Fruit fly (Drosophila melanogaster) whole organism, embryonic: Measurements from ENCODE around the gene CG31287.
A peak's percentile ranks its signal among the peaks of the same experiment; 100 is the strongest.

Experiments
- Atf3 ChIP-seq: fragments of 200-800 bp; sonication (Bioruptor generic); optimal IDR thresholded peaks from 3 replicates; lab custom pipeline; 2016; ENCODE audit warnings: missing biosample characterization, missing genetic modification characterization
- C15 ChIP-seq: fragments of 200-800 bp; sonication (Bioruptor generic); IDR thresholded peaks from 3 replicates; pipeline ENCODE4 v1.3.6; 2022; ENCODE audit warnings: missing biosample characterization, missing genetic modification characterization
- CG12104 ChIP-seq: fragments of 200-800 bp; sonication (Bioruptor generic); optimal IDR thresholded peaks from 3 replicates; lab custom pipeline; 2016; ENCODE audit warnings: missing biosample characterization, missing genetic modification characterization
- CG12659 ChIP-seq: fragments of 200-800 bp; sonication (Bioruptor generic); optimal IDR thresholded peaks from 3 replicates; lab custom pipeline; 2017; ENCODE audit warnings: mild to moderate bottlenecking, missing biosample characterization, missing genetic modification reagents, missing genetic modification characterization
- CG13624 ChIP-seq: fragments of 200-800 bp; sonication (Bioruptor generic); optimal IDR thresholded peaks from 2 replicates; lab custom pipeline; 2016; ENCODE audit warnings: missing biosample characterization, missing genetic modification characterization
- CG13894 ChIP-seq: fragments of 200-800 bp; sonication (Bioruptor generic); optimal IDR thresholded peaks from 3 replicates; lab custom pipeline; 2018; ENCODE audit warnings: missing biosample characterization, mild to moderate bottlenecking, missing genetic modification characterization, moderate library complexity
- CG15269 ChIP-seq: fragments of 200-800 bp; sonication (Bioruptor generic); optimal IDR thresholded peaks from 2 replicates; lab custom pipeline; 2018; ENCODE audit warnings: missing biosample characterization, mild to moderate bottlenecking, missing genetic modification characterization, moderate library complexity
- CG17361 ChIP-seq: fragments of 200-800 bp; sonication (Bioruptor generic); IDR thresholded peaks from 3 replicates; pipeline ENCODE4 v1.3.6; 2022; ENCODE audit warnings: missing biosample characterization, missing genetic modification characterization
- CG17568 ChIP-seq: fragments of 200-800 bp; sonication (Bioruptor generic); optimal IDR thresholded peaks from 2 replicates; lab custom pipeline; 2018; ENCODE audit warnings: missing biosample characterization, mild to moderate bottlenecking, missing genetic modification characterization, moderate library complexity
- CG18619 ChIP-seq: fragments of 200-800 bp; sonication (Bioruptor generic); optimal IDR thresholded peaks from 3 replicates; lab custom pipeline; 2017; ENCODE audit warnings: missing biosample characterization, mild to moderate bottlenecking, missing genetic modification characterization
- CG33213 ChIP-seq: fragments of 200-800 bp; sonication (Bioruptor generic); optimal IDR thresholded peaks from 3 replicates; lab custom pipeline; 2016; ENCODE audit warnings: missing biosample characterization, missing genetic modification characterization
- CG4282 ChIP-seq: fragments of 200-800 bp; sonication (Bioruptor generic); optimal IDR thresholded peaks from 2 replicates; lab custom pipeline; 2016; ENCODE audit warnings: missing biosample characterization, missing genetic modification characterization
- CG43689 ChIP-seq: fragments of 200-800 bp; sonication (Bioruptor generic); IDR thresholded peaks from 2 replicates; pipeline ENCODE4 v1.3.6; 2022; ENCODE audit warnings: missing biosample characterization, missing genetic modification characterization
- CG4820 ChIP-seq: fragments of 200-800 bp; sonication (Bioruptor generic); optimal IDR thresholded peaks from 3 replicates; lab custom pipeline; 2016; ENCODE audit warnings: missing biosample characterization, missing genetic modification characterization
- CG7372 ChIP-seq: fragments of 200-800 bp; sonication (Bioruptor generic); IDR thresholded peaks from 2 replicates; pipeline ENCODE4 v1.3.6; 2022; ENCODE audit warnings: missing biosample characterization, missing genetic modification characterization
- CG8281 ChIP-seq: fragments of 200-800 bp; sonication (Bioruptor generic); optimal IDR thresholded peaks from 2 replicates; lab custom pipeline; 2018; ENCODE audit warnings: missing biosample characterization, mild to moderate bottlenecking, missing genetic modification characterization, moderate library complexity
- CG8290 ChIP-seq, 3 experiments: fragments of 200-800 bp; sonication (Bioruptor generic); optimal IDR thresholded peaks; 2 replicates each; lab custom pipeline; 2016 to 2019; ENCODE audit warnings: missing biosample characterization in 3 of 3, missing genetic modification characterization in 3 of 3, mild to moderate bottlenecking in 2 of 3, moderate library complexity in 1 of 3
- CG8388 ChIP-seq: fragments of 200-800 bp; sonication (Bioruptor generic); optimal IDR thresholded peaks from 2 replicates; lab custom pipeline; 2019; ENCODE audit warnings: missing biosample characterization, mild to moderate bottlenecking, missing genetic modification characterization, moderate library complexity
- Chrac-16 ChIP-seq: fragments of 200-800 bp; sonication (Bioruptor generic); optimal IDR thresholded peaks from 3 replicates; lab custom pipeline; 2016; ENCODE audit warnings: missing biosample characterization, missing genetic modification characterization
- D ChIP-seq, 2 experiments: fragments of 200-800 bp in 1 of 2; fragments of >200 bp in 1 of 2; sonication (Bioruptor generic) in 1 of 2; optimal IDR thresholded peaks; 2 replicates in 1 of 2; 3 replicates in 1 of 2; lab custom pipeline; 2017; ENCODE audit warnings: mild to moderate bottlenecking in 1 of 2, missing biosample characterization in 1 of 2, missing genetic modification characterization in 1 of 2, missing genetic modification reagents in 1 of 2
- GATAe ChIP-seq: fragments of 200-800 bp; sonication (Bioruptor generic); conservative IDR thresholded peaks from 2 replicates; pipeline ENCODE4 v1.3.6; 2022; ENCODE audit warnings: missing biosample characterization, missing genetic modification characterization
- H15 ChIP-seq: fragments of 200-800 bp; sonication (Bioruptor generic); IDR thresholded peaks from 3 replicates; pipeline ENCODE4 v1.3.6; 2022; ENCODE audit warnings: missing biosample characterization, missing genetic modification characterization
- HHEX ChIP-seq: fragments of 200-800 bp; sonication (Bioruptor generic); optimal IDR thresholded peaks from 3 replicates; lab custom pipeline; 2017; ENCODE audit warnings: missing biosample characterization, mild to moderate bottlenecking, missing genetic modification characterization, missing genetic modification reagents
- HLH54F ChIP-seq: fragments of 200-800 bp; sonication (Bioruptor generic); optimal IDR thresholded peaks from 3 replicates; lab custom pipeline; 2016; ENCODE audit warnings: missing biosample characterization, missing genetic modification characterization
- HmgD ChIP-seq: fragments of 200-800 bp; sonication (Bioruptor generic); optimal IDR thresholded peaks from 3 replicates; lab custom pipeline; 2016; ENCODE audit warnings: missing biosample characterization, missing genetic modification characterization
- Hsf ChIP-seq: fragments of 200-800 bp; sonication (Bioruptor generic); optimal IDR thresholded peaks from 3 replicates; lab custom pipeline; 2016; ENCODE audit warnings: missing biosample characterization, missing genetic modification characterization
- Jarid2 ChIP-seq: fragments of 200-800 bp; sonication (Bioruptor generic); optimal IDR thresholded peaks from 3 replicates; lab custom pipeline; 2017; ENCODE audit warnings: mild to moderate bottlenecking, missing biosample characterization, missing genetic modification reagents, missing genetic modification characterization
- MESR4 ChIP-seq: fragments of 200-800 bp; sonication (Bioruptor generic); optimal IDR thresholded peaks from 2 replicates; lab custom pipeline; 2018; ENCODE audit warnings: missing biosample characterization, mild to moderate bottlenecking, missing genetic modification characterization, moderate library complexity
- Neu2 ChIP-seq: fragments of 200-800 bp; sonication (Bioruptor generic); optimal IDR thresholded peaks from 3 replicates; lab custom pipeline; 2016; ENCODE audit warnings: missing biosample characterization, missing genetic modification characterization, borderline replicate concordance
- Nf-YC ChIP-seq: fragments of 200-800 bp; optimal IDR thresholded peaks from 3 replicates; lab custom pipeline; 2019; ENCODE audit warnings: missing biosample characterization, mild to moderate bottlenecking, missing genetic modification characterization, moderate library complexity
- PHDP ChIP-seq: fragments of 200-800 bp; sonication (Bioruptor generic); optimal IDR thresholded peaks from 3 replicates; lab custom pipeline; 2018; ENCODE audit warnings: missing biosample characterization, mild to moderate bottlenecking, missing genetic modification characterization, moderate library complexity
- Ptx1 ChIP-seq: fragments of 200-800 bp; sonication (Bioruptor generic); IDR thresholded peaks from 2 replicates; pipeline ENCODE4 v1.3.6; 2022; ENCODE audit warnings: missing biosample characterization, missing genetic modification characterization
- Side ChIP-seq: fragments of 200-800 bp; sonication (Bioruptor generic); optimal IDR thresholded peaks from 2 replicates; lab custom pipeline; 2016; ENCODE audit warnings: missing biosample characterization, missing genetic modification characterization
- YL-1 ChIP-seq: fragments of 200-800 bp; sonication (Bioruptor generic); optimal IDR thresholded peaks from 3 replicates; lab custom pipeline; 2017; ENCODE audit warnings: missing biosample characterization, mild to moderate bottlenecking, missing genetic modification characterization
- da ChIP-seq: fragments of 200-800 bp; sonication (Bioruptor generic); optimal IDR thresholded peaks from 2 replicates; lab custom pipeline; 2016; ENCODE audit warnings: missing biosample characterization, missing genetic modification characterization
- dan ChIP-seq: fragments of 200-800 bp; sonication (Bioruptor generic); IDR thresholded peaks from 2 replicates; pipeline ENCODE4 v1.3.6; 2022; ENCODE audit warnings: missing biosample characterization, missing genetic modification characterization
- ems ChIP-seq: fragments of 200-800 bp; sonication (Bioruptor generic); optimal IDR thresholded peaks from 3 replicates; lab custom pipeline; 2016; ENCODE audit warnings: missing biosample characterization, missing genetic modification characterization
- grn ChIP-seq: fragments of 200-800 bp; sonication (Bioruptor generic); optimal IDR thresholded peaks from 3 replicates; lab custom pipeline; 2017; ENCODE audit warnings: missing biosample characterization, missing genetic modification characterization
- her ChIP-seq: fragments of 200-800 bp; sonication (Bioruptor generic); optimal IDR thresholded peaks from 2 replicates; lab custom pipeline; 2016; ENCODE audit warnings: missing biosample characterization, missing genetic modification characterization
- hkb ChIP-seq, 2 experiments: fragments of 200-800 bp in 1 of 2; fragments of >200 bp in 1 of 2; sonication (Bioruptor generic) in 1 of 2; IDR thresholded peaks in 1 of 2; optimal IDR thresholded peaks in 1 of 2; 2 replicates each; pipeline versions ENCODE4 v1.3.6 to Lab custom; 2017 to 2022; ENCODE audit warnings: missing biosample characterization in 1 of 2, missing genetic modification characterization in 1 of 2
- hth ChIP-seq: fragments of >200 bp; optimal IDR thresholded peaks from 2 replicates; lab custom pipeline; 2017; ENCODE audit warnings: inconsistent platforms
- inv ChIP-seq: fragments of 200-800 bp; sonication (Bioruptor generic); IDR thresholded peaks from 2 replicates; pipeline ENCODE4 v1.3.6; 2022; ENCODE audit warnings: missing biosample characterization, missing genetic modification characterization; ENCODE audit not compliant: partially characterized antibody
- onecut ChIP-seq: fragments of 200-800 bp; sonication (Bioruptor generic); IDR thresholded peaks from 2 replicates; pipeline ENCODE4 v1.3.6; 2022; ENCODE audit warnings: missing biosample characterization, missing genetic modification characterization
- peb ChIP-seq: fragments of 200-800 bp; sonication (Bioruptor generic); IDR thresholded peaks from 2 replicates; pipeline ENCODE4 v1.3.6; 2022; ENCODE audit warnings: missing biosample characterization, missing genetic modification characterization
- pfk ChIP-seq: fragments of 200-800 bp; sonication (Bioruptor generic); optimal IDR thresholded peaks from 2 replicates; lab custom pipeline; 2018; ENCODE audit warnings: missing biosample characterization, mild to moderate bottlenecking, missing genetic modification characterization, moderate library complexity
- pzg ChIP-seq: fragments of 200-800 bp; sonication (Bioruptor generic); optimal IDR thresholded peaks from 3 replicates; lab custom pipeline; 2018; ENCODE audit warnings: missing biosample characterization, mild to moderate bottlenecking, missing genetic modification characterization, moderate library complexity
- wor ChIP-seq: fragments of 200-800 bp; sonication (Bioruptor generic); IDR thresholded peaks from 2 replicates; pipeline ENCODE4 v1.3.6; 2022; ENCODE audit warnings: missing biosample characterization, missing genetic modification characterization

CG31287 gene

DNA sequence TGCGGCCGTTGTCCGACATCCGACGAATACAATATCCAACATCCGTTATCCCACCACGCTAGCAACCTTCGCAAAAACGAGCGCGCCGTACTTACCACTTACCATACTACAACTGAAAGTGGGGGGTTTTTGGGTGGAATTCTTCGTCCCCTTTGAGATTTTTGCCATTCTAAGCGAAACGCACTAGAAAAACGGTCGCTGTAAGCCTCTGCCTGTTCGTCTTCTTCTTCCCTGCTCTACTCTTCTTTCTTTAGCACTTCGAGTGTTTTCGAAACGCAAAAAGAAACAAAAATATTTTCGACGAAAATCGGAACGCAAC is 46.3 kb downstream of the CG31287 start (continued):
- TF ChIP-seq CG15269 (tag; lab: Kevin White, UChicago) = no peak
- TF ChIP-seq grn (GFP tag; lab: Kevin White, UChicago) = no peak
- TF ChIP-seq PHDP (tag; lab: Kevin White, UChicago) = no peak
- no peak for TF ChIP-seq HHEX (GFP tag; lab: Kevin White, UChicago)
- peak; percentile 37 for TF ChIP-seq CG18619
- TF ChIP-seq dan (GFP tag; lab: Robert Waterston, UW) = no peak
- TF ChIP-seq Jarid2 (GFP tag; lab: Kevin White, UChicago) = peak; percentile 16
- TF ChIP-seq GATAe (GFP tag; lab: Robert Waterston, UW) = no peak
- TF ChIP-seq wor (GFP tag; lab: Robert Waterston, UW) = no peak
- TF ChIP-seq CG33213 (GFP tag; lab: Kevin White, UChicago) = no peak
- TF ChIP-seq CG8281 (tag; lab: Kevin White, UChicago) = no peak
- no peak for TF ChIP-seq inv (GFP tag; lab: Robert Waterston, UW)
- no peak for TF ChIP-seq hkb (optimal IDR thresholded peaks at IDR 0.05; lab: Kevin White, UChicago)
- TF ChIP-seq hkb (GFP tag; IDR thresholded peaks at IDR 0.05; lab: Robert Waterston, UW) = no peak
- TF ChIP-seq CG17568 = no peak
- peak; percentile 39 for TF ChIP-seq CG13894 (tag; lab: Kevin White, UChicago)
- TF ChIP-seq Neu2 (GFP tag; lab: Kevin White, UChicago) = no peak
- TF ChIP-seq CG8290 (GFP tag; optimal IDR thresholded peaks at IDR 0.05; lab: Kevin White, UChicago) = no peak
- TF ChIP-seq CG8290 (tag; optimal IDR thresholded peaks at IDR 0.05; lab: Kevin White, UChicago) = peak in 1 of 2 experiments; percentile 73
- no peak for TF ChIP-seq Ptx1
- TF ChIP-seq HLH54F (GFP tag; lab: Kevin White, UChicago) = peak; percentile 10

DNA sequence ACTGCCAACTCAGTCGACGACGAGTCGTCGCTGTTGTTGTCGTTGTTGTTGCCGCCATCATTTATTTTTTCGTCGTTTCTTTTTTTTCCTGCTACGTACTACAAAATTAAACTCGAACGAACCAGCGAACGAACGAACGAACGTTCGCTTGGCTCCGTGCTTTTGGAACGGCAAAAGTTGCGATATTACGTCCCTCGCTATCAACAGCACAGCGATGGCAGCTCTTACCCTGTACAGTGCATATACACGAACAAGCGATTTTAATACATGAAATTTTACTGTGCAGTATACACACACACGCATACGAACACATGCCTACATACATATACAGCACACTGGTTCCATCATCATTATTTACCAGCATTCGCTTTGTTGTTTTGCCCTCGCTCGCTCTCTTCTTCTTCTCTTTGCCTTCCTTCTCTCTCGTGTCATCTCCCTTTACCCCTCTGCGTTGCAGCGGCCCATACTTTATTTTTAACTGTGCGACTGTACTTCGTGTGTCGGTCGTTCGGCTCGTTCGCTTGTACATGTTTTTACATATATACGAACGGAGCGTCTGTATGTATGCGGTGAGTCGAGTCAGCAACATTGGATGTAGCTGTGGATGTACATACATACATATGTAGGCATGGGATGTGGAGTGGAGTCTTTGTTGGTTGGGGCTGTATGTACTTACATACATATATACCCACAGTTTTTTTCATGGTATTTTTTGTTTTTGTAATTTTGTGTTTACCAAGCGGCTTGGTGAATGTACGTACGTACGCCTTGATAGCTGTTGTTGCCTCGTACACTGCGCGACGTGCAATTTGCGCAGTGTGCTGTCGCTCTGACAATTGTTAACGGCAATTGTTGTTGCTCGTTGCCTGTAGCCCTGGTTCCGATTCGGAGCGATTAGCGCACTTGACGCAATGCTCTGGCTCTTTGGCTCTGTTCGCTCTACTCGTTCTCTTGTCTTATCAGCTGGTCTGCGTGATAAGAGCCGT is 47.0 kb downstream of the CG31287 start:
- no peak for TF ChIP-seq da (GFP tag; lab: Kevin White, UChicago)
- peak; percentile 12 for TF ChIP-seq Side (GFP tag; lab: Kevin White, UChicago)
- TF ChIP-seq Chrac-16 (GFP tag; lab: Kevin White, UChicago) = peak; percentile 10
- TF ChIP-seq D (optimal IDR thresholded peaks at IDR 0.05; lab: Kevin White, UChicago) = peak; percentile 86
- peak; percentile 16 for TF ChIP-seq D (GFP tag; optimal IDR thresholded peaks at IDR 0.05; lab: Kevin White, UChicago)
- TF ChIP-seq H15 (GFP tag; lab: Robert Waterston, UW) = no peak
- no peak for TF ChIP-seq Atf3 (GFP tag; lab: Kevin White, UChicago)
- TF ChIP-seq CG4282 (GFP tag; lab: Kevin White, UChicago) = peak; percentile 8
- TF ChIP-seq pzg (GFP tag; lab: Kevin White, UChicago) = peak; percentile 41
- TF ChIP-seq peb (GFP tag; lab: Robert Waterston, UW) = no peak
- no peak for TF ChIP-seq YL-1 (GFP tag; lab: Kevin White, UChicago)
- TF ChIP-seq grn (GFP tag; lab: Kevin White, UChicago) = peak; percentile 88
- TF ChIP-seq CG8388 (GFP tag; lab: Kevin White, UChicago) = no peak
- no peak for TF ChIP-seq CG43689 (GFP tag; lab: Robert Waterston, UW)
- no peak for TF ChIP-seq CG7372 (GFP tag; lab: Robert Waterston, UW)
- TF ChIP-seq Nf-YC (tag; lab: Kevin White, UChicago) = peak; percentile 67
- TF ChIP-seq MESR4 (GFP tag; lab: Kevin White, UChicago) = no peak
- TF ChIP-seq ems (GFP tag; lab: Kevin White, UChicago) = peak; percentile 22
- TF ChIP-seq CG13894 (tag; lab: Kevin White, UChicago) = peak; percentile 87
- TF ChIP-seq CG4820 = peak; percentile 45
- peak; percentile 6 for TF ChIP-seq Hsf
- peak; percentile 63 for TF ChIP-seq pfk (GFP tag; lab: Kevin White, UChicago)
- TF ChIP-seq CG12659 (GFP tag; lab: Kevin White, UChicago) = peak; percentile 81
- peak; percentile 31 for TF ChIP-seq onecut
- peak; percentile 22 for TF ChIP-seq Jarid2 (GFP tag; lab: Kevin White, UChicago)
- TF ChIP-seq C15 (GFP tag; lab: Robert Waterston, UW) = no peak
- TF ChIP-seq CG12104 = peak; percentile 3
- peak; percentile 74 for TF ChIP-seq CG13624 (GFP tag; lab: Kevin White, UChicago)
- TF ChIP-seq CG17361 (GFP tag; lab: Robert Waterston, UW) = no peak
- no peak for TF ChIP-seq hth
- peak; percentile 30 for TF ChIP-seq her (GFP tag; lab: Kevin White, UChicago)
- TF ChIP-seq HmgD = peak; percentile 19
